Fruit fly (Drosophila melanogaster) whole organism, pupa: Measurements from ENCODE around the gene CG33307.

Experiments
- CG10348 ChIP-seq: fragments of 200-800 bp; sonication (Bioruptor generic); IDR thresholded peaks from 2 replicates; pipeline ENCODE4 v1.3.6; 2022; ENCODE audit warnings: missing biosample characterization, missing genetic modification characterization
- CG12605 ChIP-seq: fragments of 200-800 bp; sonication (Bioruptor generic); IDR thresholded peaks from 2 replicates; pipeline ENCODE4 v1.3.6; 2022; ENCODE audit warnings: missing biosample characterization, missing genetic modification characterization
- CG13204 ChIP-seq: fragments of 200-800 bp; sonication (Bioruptor generic); optimal IDR thresholded peaks from 2 replicates; lab custom pipeline; 2018; ENCODE audit warnings: missing biosample characterization, mild to moderate bottlenecking, missing genetic modification characterization, moderate library complexity
- CG14655 ChIP-seq: fragments of 200-800 bp; sonication (Bioruptor generic); optimal IDR thresholded peaks from 3 replicates; lab custom pipeline; 2017; ENCODE audit warnings: mild to moderate bottlenecking, missing biosample characterization, missing genetic modification reagents, missing genetic modification characterization
- CG15710 ChIP-seq: fragments of 200-800 bp; sonication (Bioruptor generic); optimal IDR thresholded peaks from 2 replicates; lab custom pipeline; 2018; ENCODE audit warnings: missing biosample characterization, mild to moderate bottlenecking, missing genetic modification characterization, moderate library complexity
- CG17806 ChIP-seq: fragments of 200-800 bp; sonication (Bioruptor generic); optimal IDR thresholded peaks from 2 replicates; lab custom pipeline; 2018; ENCODE audit warnings: missing biosample characterization, mild to moderate bottlenecking, missing genetic modification characterization, moderate library complexity
- CG32121 ChIP-seq: fragments of 200-800 bp; sonication (Bioruptor generic); IDR thresholded peaks from 2 replicates; pipeline ENCODE4 v1.3.6; 2022; ENCODE audit warnings: missing biosample characterization, missing genetic modification characterization
- CG34367 ChIP-seq: fragments of 200-800 bp; sonication (Bioruptor generic); optimal IDR thresholded peaks from 2 replicates; lab custom pipeline; 2018; ENCODE audit warnings: missing biosample characterization, mild to moderate bottlenecking, missing genetic modification characterization
- CG4496 ChIP-seq: fragments of 200-800 bp; sonication (Bioruptor generic); IDR thresholded peaks from 3 replicates; pipeline ENCODE4 v1.3.6; 2022; ENCODE audit warnings: missing biosample characterization, missing genetic modification characterization
- CG8159 ChIP-seq: fragments of 200-800 bp; sonication (Bioruptor generic); optimal IDR thresholded peaks from 3 replicates; lab custom pipeline; 2018; ENCODE audit warnings: missing biosample characterization, mild to moderate bottlenecking, missing genetic modification characterization, moderate library complexity
- CG8301 ChIP-seq: fragments of 200-800 bp; sonication (Bioruptor generic); optimal IDR thresholded peaks from 2 replicates; lab custom pipeline; 2018; ENCODE audit warnings: missing biosample characterization, mild to moderate bottlenecking, missing genetic modification characterization
- CG9948 ChIP-seq: fragments of 200-800 bp; sonication (Bioruptor generic); optimal IDR thresholded peaks from 2 replicates; lab custom pipeline; 2018; ENCODE audit warnings: missing biosample characterization, mild to moderate bottlenecking, missing genetic modification characterization, moderate library complexity
- D1 ChIP-seq: fragments of 200-800 bp; sonication (Bioruptor generic); optimal IDR thresholded peaks from 2 replicates; lab custom pipeline; 2018; ENCODE audit warnings: missing biosample characterization, mild to moderate bottlenecking, missing genetic modification characterization, moderate library complexity
- EcR ChIP-seq: fragments of 200-800 bp; sonication (Bioruptor generic); optimal IDR thresholded peaks from 3 replicates; lab custom pipeline; 2019; ENCODE audit warnings: missing biosample characterization, missing genetic modification characterization, mild to moderate bottlenecking, moderate library complexity, missing genetic modification reagents
- Ets98B ChIP-seq: fragments of 200-800 bp; sonication (Bioruptor generic); IDR thresholded peaks from 2 replicates; pipeline ENCODE4 v1.3.6; 2022; ENCODE audit warnings: missing biosample characterization, missing genetic modification characterization
- Pif1A ChIP-seq: fragments of 200-800 bp; sonication (Bioruptor generic); optimal IDR thresholded peaks from 3 replicates; lab custom pipeline; 2016; ENCODE audit warnings: missing biosample characterization, missing genetic modification characterization
- Pif1B ChIP-seq: fragments of 200-800 bp; sonication (Bioruptor generic); optimal IDR thresholded peaks from 3 replicates; lab custom pipeline; 2016; ENCODE audit warnings: missing biosample characterization, missing genetic modification characterization
- Snoo ChIP-seq: fragments of 200-800 bp; sonication (Bioruptor generic); optimal IDR thresholded peaks from 3 replicates; lab custom pipeline; 2017; ENCODE audit warnings: missing biosample characterization, mild to moderate bottlenecking, missing genetic modification characterization, inconsistent platforms
- fd96Ca ChIP-seq: fragments of 200-800 bp; sonication (Bioruptor generic); IDR thresholded peaks from 3 replicates; pipeline ENCODE4 v1.3.6; 2022; ENCODE audit warnings: missing biosample characterization, missing genetic modification characterization
- gl ChIP-seq: fragments of 200-800 bp; sonication (Bioruptor generic); optimal IDR thresholded peaks from 2 replicates; lab custom pipeline; 2018; ENCODE audit warnings: missing biosample characterization, mild to moderate bottlenecking, missing genetic modification characterization
- rn ChIP-seq: fragments of 200-800 bp; sonication (Bioruptor generic); IDR thresholded peaks from 2 replicates; pipeline ENCODE4 v1.3.6; 2022; ENCODE audit warnings: missing biosample characterization, missing genetic modification characterization

The CG33307 gene

dm6 chr2L:13820176-13820575, 21.1 kb downstream of the CG33307 start:
- no peak for TF ChIP-seq CG12605 (GFP tag; lab: Robert Waterston, UW)
- TF ChIP-seq CG13204 (GFP tag; lab: Kevin White, UChicago) = no peak
- TF ChIP-seq rn (GFP tag; lab: Robert Waterston, UW) = no peak
- TF ChIP-seq Pif1B = no peak
- TF ChIP-seq CG8159 (tag; lab: Kevin White, UChicago) = no peak
- TF ChIP-seq CG8301 = no peak
- TF ChIP-seq CG14655 (GFP tag; lab: Kevin White, UChicago) = no peak
- TF ChIP-seq EcR (GFP tag; lab: Kevin White, UChicago) = no peak
- TF ChIP-seq CG15710 (tag; lab: Kevin White, UChicago) = no peak
- no peak for TF ChIP-seq D1 (tag; lab: Kevin White, UChicago)

DNA sequence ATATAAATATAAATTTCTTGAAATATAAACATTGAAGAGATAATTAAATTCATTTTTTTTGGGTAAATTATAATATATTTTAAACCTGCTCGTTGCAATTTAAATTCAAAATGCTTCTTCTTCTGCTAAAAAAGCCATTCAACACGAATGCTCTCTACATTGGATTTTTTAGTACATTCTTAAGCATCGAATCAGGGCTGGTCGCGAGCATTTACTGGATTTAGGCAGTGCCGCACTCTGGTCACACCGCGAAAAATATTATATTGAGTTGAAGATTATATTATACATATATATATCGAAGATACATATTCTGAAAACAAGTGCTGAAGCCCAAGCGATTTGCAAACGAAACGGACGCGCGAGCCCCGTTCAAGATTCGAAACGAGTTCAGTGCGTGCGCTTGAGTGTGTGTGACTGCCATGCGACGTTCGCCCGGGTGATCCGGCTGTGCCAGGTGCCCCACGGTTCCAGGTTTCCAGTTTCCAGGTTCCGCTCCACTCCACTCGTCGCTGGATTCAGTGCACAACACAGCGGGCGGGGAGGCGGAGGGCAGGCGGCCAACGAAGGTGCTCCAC, 27.6 kb downstream of the CG33307 start, which contains the start of gene Sos:
Sos (plus strand) TSS at position 213 of the 575 bp plus-strand sequence.
- TF ChIP-seq CG34367 (tag; lab: Kevin White, UChicago) = no peak
- TF ChIP-seq CG15710 (tag; lab: Kevin White, UChicago) = no peak

DNA sequence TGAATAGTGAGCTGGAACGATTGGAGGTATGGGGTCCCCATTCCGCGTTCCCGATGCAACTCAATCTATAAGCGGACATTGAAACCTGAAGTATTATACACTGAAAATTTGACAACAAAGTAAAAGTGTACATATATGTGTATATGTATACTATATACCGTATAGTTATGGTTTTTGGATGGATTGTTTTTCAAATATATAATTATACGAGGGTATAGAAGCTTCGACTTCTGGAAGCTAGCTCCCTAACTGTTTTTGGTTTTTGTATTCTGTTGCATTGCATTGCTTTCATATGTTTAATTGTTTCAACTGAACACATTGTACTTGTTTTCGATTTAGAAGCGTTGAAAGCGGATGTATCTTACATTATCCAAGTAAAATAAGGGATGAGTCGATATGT, 28.2 kb downstream of the CG33307 start, which contains the start of gene CG16888:
CG16888 (minus strand) TSS at position 101 of the 400 bp plus-strand sequence.
- TF ChIP-seq Pif1A (GFP tag; lab: Kevin White, UChicago) (no peak), CG34367 (tag; lab: Kevin White, UChicago) (no peak), D1 (tag; lab: Kevin White, UChicago) (no peak), CG13204 (GFP tag; lab: Kevin White, UChicago) (no peak), CG17806 (tag; lab: Kevin White, UChicago) (no peak), EcR (GFP tag; lab: Kevin White, UChicago) (no peak), Snoo (tag; lab: Kevin White, UChicago) (no peak), fd96Ca (GFP tag; lab: Robert Waterston, UW) (no peak), CG8301 (no peak), CG4496 (no peak)
- TF ChIP-seq, all 21 proteins: peak for 0

- TF ChIP-seq gl (no peak), Ets98B (GFP tag; lab: Robert Waterston, UW) (no peak), CG34367 (tag; lab: Kevin White, UChicago) (no peak), CG15710 (tag; lab: Kevin White, UChicago) (no peak), CG10348 (GFP tag; lab: Robert Waterston, UW) (no peak), CG32121 (GFP tag; lab: Robert Waterston, UW) (no peak), CG17806 (tag; lab: Kevin White, UChicago) (no peak)
Measured at dm6 chr2L:13811323-13811722, 30.0 kb downstream of the CG33307 start, which contains the start of the genes Adat1 and CG16865. Gene Adat1 (minus strand): TSS chr2L:13811474. Gene CG16865 (plus strand): TSS chr2L:13811522.

DNA sequence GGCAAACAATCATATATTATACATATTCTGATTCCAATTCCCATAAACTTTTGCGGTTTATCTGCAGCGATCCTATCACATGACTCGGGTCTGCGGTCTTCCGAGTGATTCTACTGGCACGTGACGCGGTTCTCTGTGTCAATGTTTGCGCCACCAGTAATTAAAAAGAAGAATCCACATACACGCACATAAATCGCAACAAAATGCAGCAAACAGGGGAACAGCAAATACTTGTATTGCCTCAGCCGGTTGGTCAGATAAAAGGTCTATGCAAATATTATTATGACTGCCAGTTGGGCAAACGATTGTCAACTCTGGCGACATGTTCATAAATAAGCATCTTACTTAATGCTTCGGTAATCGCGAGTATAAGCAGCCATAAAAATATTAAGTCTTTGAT, 33.4 kb downstream of the CG33307 start:
- TF ChIP-seq Snoo (tag; lab: Kevin White, UChicago) = peak; percentile 3
- TF ChIP-seq CG13204 (GFP tag; lab: Kevin White, UChicago) = no peak

- no peak for TF ChIP-seq Pif1B
- TF ChIP-seq CG14655 (GFP tag; lab: Kevin White, UChicago) = no peak
- no peak for TF ChIP-seq Pif1A (GFP tag; lab: Kevin White, UChicago)
- no peak for TF ChIP-seq fd96Ca (GFP tag; lab: Robert Waterston, UW)
Measured at dm6 chr2L:13807097-13807496, 34.2 kb downstream of the CG33307 start.

dm6 chr2L:13805170-13805569, 36.1 kb downstream of the CG33307 start:
- TF ChIP-seq CG4496 (no peak), Ets98B (GFP tag; lab: Robert Waterston, UW) (no peak), gl (no peak), CG8159 (tag; lab: Kevin White, UChicago) (no peak), fd96Ca (GFP tag; lab: Robert Waterston, UW) (no peak), rn (GFP tag; lab: Robert Waterston, UW) (no peak), CG8301 (no peak), EcR (GFP tag; lab: Kevin White, UChicago) (no peak), CG12605 (GFP tag; lab: Robert Waterston, UW) (no peak), CG34367 (tag; lab: Kevin White, UChicago) (no peak), CG14655 (GFP tag; lab: Kevin White, UChicago) (no peak), CG15710 (tag; lab: Kevin White, UChicago) (no peak), CG10348 (GFP tag; lab: Robert Waterston, UW) (no peak), CG17806 (tag; lab: Kevin White, UChicago) (no peak), Pif1B (no peak), CG13204 (GFP tag; lab: Kevin White, UChicago) (no peak), CG32121 (GFP tag; lab: Robert Waterston, UW) (no peak), D1 (tag; lab: Kevin White, UChicago) (no peak), CG9948 (tag; lab: Kevin White, UChicago) (no peak)
